Worm (Caenorhabditis elegans): ENCODE results near the gene acl-7.

DNA sequence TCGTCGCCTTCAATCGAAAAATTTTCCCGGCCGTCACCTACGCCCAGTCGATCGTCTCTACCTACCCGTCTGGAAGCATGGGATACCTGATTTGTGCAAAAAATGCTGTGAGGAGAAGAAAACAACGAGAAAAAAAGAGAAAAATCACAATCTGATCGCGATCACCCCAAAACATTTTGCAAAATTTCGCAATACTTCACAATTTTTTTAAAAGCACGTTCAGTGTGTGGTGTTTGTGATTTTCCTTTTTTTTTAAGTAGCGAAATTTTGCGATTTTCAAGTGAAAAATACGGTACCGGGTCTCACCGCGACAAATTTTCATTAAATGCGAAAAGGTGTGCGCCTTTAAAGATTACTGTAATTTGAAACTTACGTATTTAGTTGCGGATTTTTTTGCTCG is 6.5 kb downstream of the acl-7 start:
- TF ChIP-seq mbf-1 (tag; optimal IDR thresholded peaks at IDR 0.05) (no peak), nhr-11 (tag; optimal IDR thresholded peaks at IDR 0.05) (no peak), unc-62 (GFP tag; optimal IDR thresholded peaks at IDR 0.05) (no peak)

Measured in whole organism, L2 larva.